Fruit fly (Drosophila melanogaster): ENCODE measurements around the gene ind.

DNA sequence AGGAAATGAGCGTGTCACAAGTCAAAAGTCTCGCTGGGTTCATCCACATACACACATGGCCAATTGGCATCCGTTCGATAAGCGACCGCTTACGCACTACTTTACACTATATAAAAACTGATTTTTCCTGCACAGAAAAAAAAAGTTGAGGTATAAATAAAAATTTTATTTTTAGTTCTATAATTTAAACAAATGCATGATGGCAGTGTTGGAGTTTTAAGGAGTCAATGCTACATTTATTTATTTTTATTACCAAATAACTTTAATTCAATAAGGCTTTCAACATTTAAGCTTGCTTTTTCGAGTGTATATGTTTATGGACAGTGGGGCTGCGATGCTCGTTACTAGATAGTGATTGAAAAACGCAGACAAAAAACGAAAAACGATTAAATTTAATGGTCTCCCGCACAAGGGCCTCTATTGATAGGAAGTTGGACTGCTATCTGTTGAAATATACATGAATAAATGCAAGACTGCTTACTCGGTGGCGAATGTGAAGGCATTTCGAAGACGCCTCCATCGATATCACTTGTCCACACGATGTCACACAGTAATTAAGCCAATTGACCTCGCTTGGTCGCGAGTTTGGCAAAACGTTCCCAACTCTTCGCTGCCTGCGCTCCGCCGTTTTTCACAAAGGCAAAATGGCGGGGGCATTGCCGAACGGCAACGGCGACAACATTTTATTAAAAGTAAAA, 31.9 kb downstream of the ind start:
- no peak for TF ChIP-seq CTCF (optimal IDR thresholded peaks at IDR 0.05)
- no peak for TF ChIP-seq CG8478 (optimal IDR thresholded peaks at IDR 0.05)
